Fruit fly (Drosophila melanogaster) whole organism, embryonic: ENCODE measurements around the gene CG44000.

Experiments
- CG10274 ChIP-seq: fragments of 200-800 bp; sonication (Bioruptor generic); optimal IDR thresholded peaks from 3 replicates; lab custom pipeline; 2017; ENCODE audit warnings: missing biosample characterization, mild to moderate bottlenecking, missing genetic modification characterization
- CG10366 ChIP-seq: fragments of 200-800 bp; sonication (Bioruptor generic); IDR thresholded peaks from 2 replicates; pipeline ENCODE4 v1.3.6; 2022; ENCODE audit warnings: missing biosample characterization, missing genetic modification characterization
- CG12155 ChIP-seq: fragments of 200-800 bp; sonication (Bioruptor generic); optimal IDR thresholded peaks from 3 replicates; lab custom pipeline; 2016; ENCODE audit warnings: missing biosample characterization, missing genetic modification characterization
- CG12219 ChIP-seq: fragments of 200-800 bp; sonication (Bioruptor generic); optimal IDR thresholded peaks from 3 replicates; lab custom pipeline; 2018; ENCODE audit warnings: missing biosample characterization, mild to moderate bottlenecking, missing genetic modification characterization
- CG14860 ChIP-seq: fragments of 200-800 bp; sonication (Bioruptor generic); IDR thresholded peaks from 3 replicates; pipeline ENCODE4 v1.3.6; 2022; ENCODE audit warnings: missing biosample characterization, missing genetic modification characterization; ENCODE audit not compliant: partially characterized antibody
- CG15073 ChIP-seq: fragments of 200-800 bp; sonication (Bioruptor generic); optimal IDR thresholded peaks from 2 replicates; lab custom pipeline; 2016; ENCODE audit warnings: missing biosample characterization, missing genetic modification characterization
- CG1647 ChIP-seq: fragments of 200-800 bp; sonication (Bioruptor generic); optimal IDR thresholded peaks from 3 replicates; lab custom pipeline; 2016; ENCODE audit warnings: missing biosample characterization, missing genetic modification characterization
- CG17385 ChIP-seq: fragments of 200-800 bp; sonication (Bioruptor generic); optimal IDR thresholded peaks from 3 replicates; lab custom pipeline; 2018; ENCODE audit warnings: missing biosample characterization, mild to moderate bottlenecking, missing genetic modification characterization
- CG17802 ChIP-seq: fragments of 200-800 bp; sonication (Bioruptor generic); optimal IDR thresholded peaks from 2 replicates; lab custom pipeline; 2018; ENCODE audit warnings: missing biosample characterization, mild to moderate bottlenecking, missing genetic modification characterization, moderate library complexity
- CG2116 ChIP-seq: fragments of 200-800 bp; sonication (Bioruptor generic); optimal IDR thresholded peaks from 3 replicates; lab custom pipeline; 2018; ENCODE audit warnings: missing biosample characterization, mild to moderate bottlenecking, missing genetic modification characterization
- CG32532 ChIP-seq: fragments of 200-800 bp; sonication (Bioruptor generic); IDR thresholded peaks from 2 replicates; pipeline ENCODE4 v1.3.6; 2022; ENCODE audit warnings: missing biosample characterization, missing genetic modification characterization
- CG3407 ChIP-seq: fragments of 200-800 bp; sonication (Bioruptor generic); optimal IDR thresholded peaks from 2 replicates; lab custom pipeline; 2018; ENCODE audit warnings: missing biosample characterization, mild to moderate bottlenecking, missing genetic modification characterization
- CG42726 ChIP-seq: fragments of 200-800 bp; sonication (Bioruptor generic); IDR thresholded peaks from 2 replicates; pipeline ENCODE4 v1.3.6; 2022; ENCODE audit warnings: missing biosample characterization, missing genetic modification characterization; ENCODE audit not compliant: partially characterized antibody
- CG6175 ChIP-seq: fragments of 200-800 bp; sonication (Bioruptor generic); IDR thresholded peaks from 3 replicates; pipeline ENCODE4 v1.3.6; 2022; ENCODE audit warnings: missing biosample characterization, missing genetic modification characterization
- CG6272 ChIP-seq: fragments of 200-800 bp; sonication (Bioruptor generic); IDR thresholded peaks from 2 replicates; pipeline ENCODE4 v1.3.6; 2022; ENCODE audit warnings: missing biosample characterization, missing genetic modification characterization
- CG6791 ChIP-seq: fragments of 200-800 bp; sonication (Bioruptor generic); IDR thresholded peaks from 3 replicates; pipeline ENCODE4 v1.3.6; 2022; ENCODE audit warnings: missing biosample characterization, missing genetic modification characterization; ENCODE audit not compliant: partially characterized antibody
- CG7928 ChIP-seq: fragments of 200-800 bp; sonication (Bioruptor generic); optimal IDR thresholded peaks from 2 replicates; lab custom pipeline; 2017; ENCODE audit warnings: missing biosample characterization, mild to moderate bottlenecking, missing genetic modification characterization
- CG7963 ChIP-seq: fragments of 200-800 bp; sonication (Bioruptor generic); IDR thresholded peaks from 3 replicates; pipeline ENCODE4 v1.3.6; 2022; ENCODE audit warnings: missing biosample characterization, missing genetic modification characterization; ENCODE audit not compliant: partially characterized antibody
- CG8944 ChIP-seq: fragments of 200-800 bp; sonication (Bioruptor generic); optimal IDR thresholded peaks from 3 replicates; lab custom pipeline; 2016; ENCODE audit warnings: missing biosample characterization, missing genetic modification characterization
- CG9797 ChIP-seq: fragments of 200-800 bp; sonication (Bioruptor generic); optimal IDR thresholded peaks from 3 replicates; lab custom pipeline; 2018; ENCODE audit warnings: missing biosample characterization, mild to moderate bottlenecking, missing genetic modification characterization
- CTCF ChIP-seq: fragments of 200-800 bp; sonication (Bioruptor generic); optimal IDR thresholded peaks from 2 replicates; lab custom pipeline; 2017; ENCODE audit warnings: missing biosample characterization, mild to moderate bottlenecking, missing genetic modification characterization, moderate library complexity
- D19B ChIP-seq: fragments of 200-800 bp; sonication (Bioruptor generic); optimal IDR thresholded peaks from 2 replicates; lab custom pipeline; 2017; ENCODE audit warnings: missing biosample characterization, mild to moderate bottlenecking, missing genetic modification characterization
- Fer1 ChIP-seq: fragments of 200-800 bp; sonication (Bioruptor generic); optimal IDR thresholded peaks from 2 replicates; lab custom pipeline; 2017; ENCODE audit warnings: missing biosample characterization, mild to moderate bottlenecking, missing genetic modification characterization
- H15 ChIP-seq: fragments of 200-800 bp; sonication (Bioruptor generic); IDR thresholded peaks from 3 replicates; pipeline ENCODE4 v1.3.6; 2022; ENCODE audit warnings: missing biosample characterization, missing genetic modification characterization
- H2.0 ChIP-seq: fragments of 200-800 bp; sonication (Bioruptor generic); IDR thresholded peaks from 2 replicates; pipeline ENCODE4 v1.3.6; 2022; ENCODE audit warnings: missing biosample characterization, missing genetic modification characterization
- HLH3B ChIP-seq: fragments of 200-800 bp; sonication (Bioruptor generic); IDR thresholded peaks from 2 replicates; pipeline ENCODE4 v1.3.6; 2022; ENCODE audit warnings: missing biosample characterization, missing genetic modification characterization
- HLHmδ ChIP-seq: fragments of 200-800 bp; sonication (Bioruptor generic); optimal IDR thresholded peaks from 2 replicates; lab custom pipeline; 2018; ENCODE audit warnings: missing biosample characterization, mild to moderate bottlenecking, missing genetic modification characterization, moderate library complexity
- Hr3 ChIP-seq: fragments of 200-800 bp; sonication (Bioruptor generic); optimal IDR thresholded peaks from 3 replicates; lab custom pipeline; 2016; ENCODE audit warnings: missing biosample characterization, missing genetic modification characterization
- Lpt ChIP-seq: fragments of >200 bp; optimal IDR thresholded peaks from 2 replicates; lab custom pipeline; 2018; ENCODE audit warnings: missing biosample characterization, missing genetic modification characterization
- Ptx1 ChIP-seq: fragments of 200-800 bp; sonication (Bioruptor generic); IDR thresholded peaks from 2 replicates; pipeline ENCODE4 v1.3.6; 2022; ENCODE audit warnings: missing biosample characterization, missing genetic modification characterization
- Sox100B ChIP-seq: fragments of 200-800 bp; sonication (Bioruptor generic); optimal IDR thresholded peaks from 3 replicates; lab custom pipeline; 2018; ENCODE audit warnings: missing biosample characterization, mild to moderate bottlenecking, missing genetic modification characterization
- Spps ChIP-seq: fragments of 200-800 bp; sonication (Bioruptor generic); optimal IDR thresholded peaks from 2 replicates; lab custom pipeline; 2018; ENCODE audit warnings: missing biosample characterization, mild to moderate bottlenecking, missing genetic modification characterization
- Stat92E ChIP-seq, 3 experiments: fragments of >200 bp in 2 of 3; fragments of 200-800 bp in 1 of 3; sonication (Bioruptor generic) in 1 of 3; optimal IDR thresholded peaks; 2 replicates each; lab custom pipeline; 2017 to 2019; ENCODE audit warnings: missing biosample characterization in 3 of 3, missing genetic modification characterization in 3 of 3, mild to moderate bottlenecking in 1 of 3, moderate library complexity in 1 of 3
- ash1 ChIP-seq: fragments of 200-800 bp; sonication (Bioruptor generic); optimal IDR thresholded peaks from 2 replicates; lab custom pipeline; 2018; ENCODE audit warnings: missing biosample characterization, mild to moderate bottlenecking, missing genetic modification characterization
- bab2 ChIP-seq: fragments of 200-800 bp; sonication (Bioruptor generic); optimal IDR thresholded peaks from 2 replicates; lab custom pipeline; 2016; ENCODE audit warnings: missing biosample characterization, missing genetic modification characterization
- br ChIP-seq: fragments of >200 bp; optimal IDR thresholded peaks from 2 replicates; lab custom pipeline; 2017
- chinmo ChIP-seq: fragments of 200-800 bp; sonication (Bioruptor generic); IDR thresholded peaks from 4 replicates; pipeline ENCODE4 v1.3.6; 2022; ENCODE audit warnings: missing biosample characterization, missing genetic modification characterization; ENCODE audit not compliant: partially characterized antibody
- chn ChIP-seq: fragments of 200-800 bp; sonication (Bioruptor generic); optimal IDR thresholded peaks from 2 replicates; lab custom pipeline; 2016; ENCODE audit warnings: missing biosample characterization, missing genetic modification characterization
- crp ChIP-seq, 2 experiments: fragments of 200-800 bp; sonication (Bioruptor generic); optimal IDR thresholded peaks; 2 replicates in 1 of 2; 3 replicates in 1 of 2; lab custom pipeline; 2017; ENCODE audit warnings: missing biosample characterization in 2 of 2, missing genetic modification characterization in 2 of 2, mild to moderate bottlenecking in 1 of 2, moderate library complexity in 1 of 2
- gcm ChIP-seq: fragments of 200-800 bp; sonication (Bioruptor generic); optimal IDR thresholded peaks from 2 replicates; lab custom pipeline; 2019; ENCODE audit warnings: missing biosample characterization, mild to moderate bottlenecking, missing genetic modification characterization, moderate library complexity
- gt ChIP-seq: fragments of 200-800 bp; sonication (Bioruptor generic); IDR thresholded peaks from 2 replicates; pipeline ENCODE4 v1.3.6; 2022; ENCODE audit warnings: missing biosample characterization, missing genetic modification characterization
- ham ChIP-seq: fragments of 200-800 bp; sonication (Bioruptor generic); IDR thresholded peaks from 2 replicates; pipeline ENCODE4 v1.3.6; 2022; ENCODE audit warnings: missing biosample characterization, missing genetic modification characterization
- hb ChIP-seq: fragments of 200-800 bp; sonication (Bioruptor generic); IDR thresholded peaks from 3 replicates; pipeline ENCODE4 v1.3.6; 2022; ENCODE audit warnings: missing biosample characterization, missing genetic modification characterization; ENCODE audit not compliant: partially characterized antibody
- kah ChIP-seq: fragments of 200-800 bp; sonication (Bioruptor generic); optimal IDR thresholded peaks from 2 replicates; lab custom pipeline; 2018; ENCODE audit warnings: missing biosample characterization, mild to moderate bottlenecking, missing genetic modification characterization
- nerfin-2 ChIP-seq: fragments of 200-800 bp; sonication (Bioruptor generic); IDR thresholded peaks from 2 replicates; pipeline ENCODE4 v1.3.6; 2022; ENCODE audit warnings: missing biosample characterization, missing genetic modification characterization; ENCODE audit not compliant: partially characterized antibody
- pita ChIP-seq: fragments of 200-800 bp; sonication (Bioruptor generic); optimal IDR thresholded peaks from 2 replicates; lab custom pipeline; 2017; ENCODE audit warnings: missing biosample characterization, mild to moderate bottlenecking, missing genetic modification characterization
- sc ChIP-seq, 3 experiments: fragments of >200 bp in 2 of 3; fragments of 200-800 bp in 1 of 3; sonication (Bioruptor generic) in 1 of 3; optimal IDR thresholded peaks; 2 replicates in 2 of 3; 3 replicates in 1 of 3; lab custom pipeline; 2017; ENCODE audit warnings: mild to moderate bottlenecking in 1 of 3, missing biosample characterization in 1 of 3, missing genetic modification characterization in 1 of 3, missing genetic modification reagents in 1 of 3
- sd ChIP-seq: fragments of 200-800 bp; sonication (Bioruptor generic); optimal IDR thresholded peaks from 3 replicates; lab custom pipeline; 2018; ENCODE audit warnings: missing biosample characterization, mild to moderate bottlenecking, missing genetic modification characterization, moderate library complexity
- stc ChIP-seq: fragments of 200-800 bp; sonication (Bioruptor generic); IDR thresholded peaks from 2 replicates; pipeline ENCODE4 v1.3.6; 2022; ENCODE audit warnings: missing biosample characterization, missing genetic modification characterization
- vnd ChIP-seq: fragments of 200-800 bp; sonication (Bioruptor generic); IDR thresholded peaks from 3 replicates; pipeline ENCODE4 v1.3.6; 2022; ENCODE audit warnings: missing biosample characterization, missing genetic modification characterization; ENCODE audit not compliant: partially characterized antibody

CG44000 gene

dm6 chr2L:5088649-5089270, 45.7 kb downstream of the CG44000 start:
- TF ChIP-seq ham: no peak
- TF ChIP-seq gcm (GFP tag; lab: Kevin White, UChicago): no peak
- TF ChIP-seq chn (GFP tag; lab: Kevin White, UChicago): no peak
- TF ChIP-seq hb: peak; percentile 62; the same call in 1 of the 3 replicates
- TF ChIP-seq CG8944 (GFP tag; lab: Kevin White, UChicago): no peak
- TF ChIP-seq Stat92E (GFP tag; optimal IDR thresholded peaks at IDR 0.05; lab: Kevin White, UChicago): no peak
- TF ChIP-seq CG9797 (GFP tag; lab: Kevin White, UChicago): no peak
- TF ChIP-seq pita (GFP tag; lab: Kevin White, UChicago): no peak
- no peak for TF ChIP-seq CG6175 (GFP tag; lab: Robert Waterston, UW)
- TF ChIP-seq Lpt (GFP tag; lab: Kevin White, UChicago): no peak
- TF ChIP-seq crp (GFP tag; optimal IDR thresholded peaks at IDR 0.05; lab: Kevin White, UChicago): no peak
- no peak for TF ChIP-seq ash1 (GFP tag; lab: Kevin White, UChicago)
- TF ChIP-seq CG12219 (GFP tag; lab: Kevin White, UChicago): no peak
- TF ChIP-seq D19B (GFP tag; lab: Kevin White, UChicago): peak; percentile 26
- no peak for TF ChIP-seq stc
- no peak for TF ChIP-seq Spps (tag; lab: Kevin White, UChicago)
- no peak for TF ChIP-seq CG32532
- no peak for TF ChIP-seq HLHmδ (GFP tag; lab: Kevin White, UChicago)
- TF ChIP-seq Hr3 (GFP tag; lab: Kevin White, UChicago): no peak
- TF ChIP-seq CG15073: no peak
- no peak for TF ChIP-seq CG7928 (GFP tag; lab: Kevin White, UChicago)
- no peak for TF ChIP-seq HLH3B (GFP tag; lab: Robert Waterston, UW)
- TF ChIP-seq CG7963 (GFP tag; lab: Robert Waterston, UW): peak; percentile 73; the same call in 1 of the 3 replicates
- TF ChIP-seq CG10366 (GFP tag; lab: Robert Waterston, UW): no peak
- TF ChIP-seq gt (GFP tag; lab: Robert Waterston, UW): no peak
- TF ChIP-seq kah (GFP tag; lab: Kevin White, UChicago): no peak
- TF ChIP-seq CG14860 (GFP tag; lab: Robert Waterston, UW): peak; percentile 71
- TF ChIP-seq CG2116 (GFP tag; lab: Kevin White, UChicago): no peak
- 0 out of 4 replicates have a peak, but pooled peaks have one; percentile 37 for TF ChIP-seq chinmo (GFP tag; lab: Robert Waterston, UW)
- no peak for TF ChIP-seq CG17385 (GFP tag; lab: Kevin White, UChicago)
- peak; percentile 54 for TF ChIP-seq vnd (GFP tag; lab: Robert Waterston, UW)
- no peak for TF ChIP-seq Fer1 (GFP tag; lab: Kevin White, UChicago)
- no peak for TF ChIP-seq Sox100B (GFP tag; lab: Kevin White, UChicago)
- TF ChIP-seq sd (tag; lab: Kevin White, UChicago): no peak
- no peak for TF ChIP-seq CG42726 (GFP tag; lab: Robert Waterston, UW)
- no peak for TF ChIP-seq bab2 (GFP tag; lab: Kevin White, UChicago)
- TF ChIP-seq CG1647 (GFP tag; lab: Kevin White, UChicago): no peak
- TF ChIP-seq br (lab: Kevin White, UChicago): no peak
- TF ChIP-seq H2.0 (GFP tag; lab: Robert Waterston, UW): no peak
- TF ChIP-seq CG10274 (GFP tag; lab: Kevin White, UChicago): no peak
- peak; percentile 74 for TF ChIP-seq nerfin-2 (GFP tag; lab: Robert Waterston, UW)
- no peak for TF ChIP-seq CG3407 (GFP tag; lab: Kevin White, UChicago)
- no peak for TF ChIP-seq Ptx1
- TF ChIP-seq CG12155 (GFP tag; lab: Kevin White, UChicago): no peak
- TF ChIP-seq CG6791 (GFP tag; lab: Robert Waterston, UW): peak; percentile 76
- no peak for TF ChIP-seq H15 (GFP tag; lab: Robert Waterston, UW)
- no peak for TF ChIP-seq CG6272
- TF ChIP-seq sc (optimal IDR thresholded peaks at IDR 0.05; lab: Kevin White, UChicago): no peak
- no peak for TF ChIP-seq sc (GFP tag; optimal IDR thresholded peaks at IDR 0.05; lab: Kevin White, UChicago)
- TF ChIP-seq CG17802 (tag; lab: Kevin White, UChicago): no peak
- no peak for TF ChIP-seq CTCF (GFP tag; lab: Kevin White, UChicago)
